Fruit fly (Drosophila melanogaster): Measurements from ENCODE around the gene CG13847.

The CG13847 gene

DNA sequence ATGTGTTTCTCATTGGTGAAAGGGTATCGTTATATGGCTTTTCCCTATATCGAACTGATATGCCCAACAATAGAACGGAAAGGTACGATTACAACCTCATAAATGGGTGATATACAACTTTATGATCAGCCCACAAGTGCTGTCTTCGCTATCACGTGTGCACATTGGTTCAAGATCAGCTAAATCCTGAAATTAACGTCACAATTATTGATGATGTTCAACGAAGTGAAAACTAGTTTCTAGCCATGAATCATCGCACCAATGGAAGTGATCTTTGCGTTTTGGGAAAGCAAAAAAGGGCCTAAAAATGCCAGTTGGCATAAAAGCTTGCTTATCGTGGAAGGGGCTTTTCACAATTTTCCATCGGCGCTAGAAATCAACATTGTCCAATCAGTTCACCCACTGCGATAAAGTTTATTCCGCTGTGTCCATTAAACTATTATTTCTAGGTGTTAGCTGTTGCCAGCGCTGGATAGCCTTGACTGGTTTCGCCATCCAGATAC, 28.7 kb upstream of the CG13847 start, which contains the start of gene CG7054 (continued):
- TF ChIP-seq bcd (GFP tag; optimal IDR thresholded peaks at IDR 0.05) (no peak), shn (GFP tag; optimal IDR thresholded peaks at IDR 0.05) (peak; percentile 32), CG8290 (GFP tag; optimal IDR thresholded peaks at IDR 0.05) (no peak), CG8290 (tag; optimal IDR thresholded peaks at IDR 0.05) (no peak), tin (GFP tag; optimal IDR thresholded peaks at IDR 0.05) (no peak), CG8359 (GFP tag; optimal IDR thresholded peaks at IDR 0.05; ENCODE audit: borderline replicate concordance) (no peak), oc (tag; optimal IDR thresholded peaks at IDR 0.05) (peak; percentile 9), E2f2 (GFP tag; IDR thresholded peaks at IDR 0.05) (peak; percentile 29; the same call in 1 of the 2 replicates), CG6765 (GFP tag; optimal IDR thresholded peaks at IDR 0.05) (peak; percentile 31), slou (GFP tag; optimal IDR thresholded peaks at IDR 0.05) (no peak), CG16815 (GFP tag; optimal IDR thresholded peaks at IDR 0.05) (no peak), H2.0 (GFP tag; IDR thresholded peaks at IDR 0.05) (no peak), caup (GFP tag; optimal IDR thresholded peaks at IDR 0.05; ENCODE audit: severe bottlenecking) (peak; percentile 63), cad (GFP tag; optimal IDR thresholded peaks at IDR 0.05) (no peak), Blimp-1 (GFP tag; optimal IDR thresholded peaks at IDR 0.05) (no peak), Bgb (GFP tag; IDR thresholded peaks at IDR 0.05; ENCODE audit: partially characterized antibody) (no peak; the same call in 1 of the 2 replicates), CG9797 (GFP tag; optimal IDR thresholded peaks at IDR 0.05) (no peak), exex (tag; optimal IDR thresholded peaks at IDR 0.05) (peak; percentile 84), CG2116 (GFP tag; optimal IDR thresholded peaks at IDR 0.05) (no peak), tap (tag; optimal IDR thresholded peaks at IDR 0.05) (peak; percentile 30), Hr3 (GFP tag; optimal IDR thresholded peaks at IDR 0.05) (no peak), CrebB (tag; optimal IDR thresholded peaks at IDR 0.05) (peak; percentile 37), vnd (GFP tag; IDR thresholded peaks at IDR 0.05; ENCODE audit: partially characterized antibody) (no peak), gem (tag; optimal IDR thresholded peaks at IDR 0.05) (no peak), CG18262 (tag; optimal IDR thresholded peaks at IDR 0.05) (no peak), CG12942 (GFP tag; optimal IDR thresholded peaks at IDR 0.05) (no peak), CG12299 (tag; optimal IDR thresholded peaks at IDR 0.05) (peak; percentile 27), D19A (tag; optimal IDR thresholded peaks at IDR 0.05) (no peak), CG1647 (GFP tag; optimal IDR thresholded peaks at IDR 0.05) (no peak), unc-4 (GFP tag; IDR thresholded peaks at IDR 0.05; ENCODE audit: partially characterized antibody) (no peak), twi (tag; optimal IDR thresholded peaks at IDR 0.05) (no peak), Stat92E (GFP tag; optimal IDR thresholded peaks at IDR 0.05) (no peak), ems (GFP tag; optimal IDR thresholded peaks at IDR 0.05) (no peak), az2 (GFP tag; optimal IDR thresholded peaks at IDR 0.05) (no peak), ssp (GFP tag; IDR thresholded peaks at IDR 0.05) (no peak), stwl (tag; optimal IDR thresholded peaks at IDR 0.05) (no peak), CG6175 (GFP tag; IDR thresholded peaks at IDR 0.05) (no peak), MESR4 (GFP tag; optimal IDR thresholded peaks at IDR 0.05) (no peak), sd (tag; optimal IDR thresholded peaks at IDR 0.05) (no peak), Mad (GFP tag; optimal IDR thresholded peaks at IDR 0.05) (no peak), gfzf (GFP tag; optimal IDR thresholded peaks at IDR 0.05) (peak; percentile 61), corto (GFP tag; optimal IDR thresholded peaks at IDR 0.05) (no peak), CG10321 (GFP tag; IDR thresholded peaks at IDR 0.05) (0 out of 2 replicates have a peak, but pooled peaks have one; percentile 20), Mrtf (GFP tag; IDR thresholded peaks at IDR 0.05) (no peak), Gug (GFP tag; IDR thresholded peaks at IDR 0.05) (no peak), B-H2 (GFP tag; optimal IDR thresholded peaks at IDR 0.05) (peak; percentile 66), kah (GFP tag; optimal IDR thresholded peaks at IDR 0.05) (no peak), CG3995 (GFP tag; optimal IDR thresholded peaks at IDR 0.05) (peak; percentile 1), yki (optimal IDR thresholded peaks at IDR 0.05) (no peak), sr (GFP tag; IDR thresholded peaks at IDR 0.05) (no peak), CG10147 (GFP tag; optimal IDR thresholded peaks at IDR 0.05) (peak; percentile 14)

Data from whole organism, embryonic.